Worm (Caenorhabditis elegans) whole organism, midembryonic: ENCODE measurements around the gene sumv-1.

Source experiments
- T22C8.4 ChIP-seq: fragments of 200-800 bp; sonication (Bioruptor generic); IDR thresholded peaks from 2 replicates; pipeline ENCODE4 v1.3.6; 2022; ENCODE audit warnings: missing genetic modification characterization, missing compliant biosample characterization
- cog-1 ChIP-seq: sonication (generic microtip); optimal IDR thresholded peaks from 2 replicates; lab custom pipeline; 2016; ENCODE audit warnings: missing genetic modification characterization, missing compliant biosample characterization
- flt-1 ChIP-seq: fragments of 200-800 bp; sonication (Bioruptor generic); IDR thresholded peaks from 2 replicates; pipeline ENCODE4 v1.3.6; 2022; ENCODE audit warnings: missing genetic modification characterization, missing compliant biosample characterization
- klf-2 ChIP-seq: fragments of 200-800 bp; sonication (Bioruptor generic); conservative IDR thresholded peaks from 2 replicates; pipeline ENCODE4 v1.3.6; 2022; ENCODE audit warnings: missing genetic modification reagents, missing genetic modification characterization, missing compliant biosample characterization
- med-1 ChIP-seq: sonication (generic microtip); optimal IDR thresholded peaks from 2 replicates; lab custom pipeline; 2017; ENCODE audit warnings: missing genetic modification characterization, mild to moderate bottlenecking, missing compliant biosample characterization, antibody characterized with exemption, missing genetic modification reagents; ENCODE audit not compliant: insufficient read depth
- ref-1 ChIP-seq: fragments of 200-800 bp; sonication (Bioruptor generic); conservative IDR thresholded peaks from 2 replicates; pipeline ENCODE4 v1.3.6; 2022; ENCODE audit warnings: missing genetic modification reagents, missing genetic modification characterization, missing compliant biosample characterization
- ztf-23 ChIP-seq: fragments of 200-800 bp; sonication (Bioruptor generic); IDR thresholded peaks from 2 replicates; pipeline ENCODE4 v1.3.6; 2022; ENCODE audit warnings: missing genetic modification reagents, missing genetic modification characterization, missing compliant biosample characterization

DNA sequence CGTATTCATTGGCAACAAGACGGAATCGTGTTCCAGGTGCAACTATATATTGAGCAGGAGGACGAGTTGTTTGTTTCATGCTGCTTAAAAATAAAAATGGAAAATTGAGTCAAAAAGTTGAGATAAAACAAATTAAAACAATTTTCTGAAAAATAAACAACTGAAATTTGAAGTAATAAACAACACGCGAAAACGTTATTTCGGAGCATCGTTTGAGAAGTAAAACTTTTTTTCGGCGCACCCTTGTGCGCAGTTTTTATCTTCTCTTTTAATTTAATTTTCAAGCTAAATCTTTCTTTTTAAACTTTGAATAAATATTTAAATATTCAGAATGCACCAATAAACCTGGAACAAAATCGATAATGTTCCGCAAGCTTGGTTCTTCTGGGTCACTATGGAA is at the start of gene sumv-1, which contains the start of gene gop-1:
- TF ChIP-seq ref-1 (GFP tag; lab: Robert Waterston, UW) (no peak), T22C8.4 (GFP tag; lab: Robert Waterston, UW) (no peak), flt-1 (GFP tag; lab: Robert Waterston, UW) (no peak), cog-1 (tag; lab: Kevin White, UChicago) (no peak), klf-2 (GFP tag; lab: Robert Waterston, UW) (no peak), med-1 (no peak), ztf-23 (GFP tag; lab: Robert Waterston, UW) (no peak)
